Fruit fly (Drosophila melanogaster) whole organism, embryonic: ENCODE data around the gene CG43760.

Experiments used
- Adf1 ChIP-seq: fragments of 200-800 bp; sonication (Bioruptor generic); IDR thresholded peaks from 2 replicates; pipeline ENCODE4 v1.3.6; 2022; ENCODE audit warnings: missing biosample characterization, missing genetic modification characterization
- Atf-2 ChIP-seq: fragments of 200-800 bp; sonication (Bioruptor generic); optimal IDR thresholded peaks from 2 replicates; lab custom pipeline; 2016; ENCODE audit warnings: missing biosample characterization, missing genetic modification characterization
- Bdp1 ChIP-seq: fragments of 200-800 bp; sonication (Bioruptor generic); optimal IDR thresholded peaks from 3 replicates; lab custom pipeline; 2016; ENCODE audit warnings: missing biosample characterization, missing genetic modification characterization
- CG10959 ChIP-seq: fragments of 200-800 bp; sonication (Bioruptor generic); IDR thresholded peaks from 2 replicates; pipeline ENCODE4 v1.3.6; 2022; ENCODE audit warnings: missing biosample characterization, missing genetic modification characterization
- CG11695 ChIP-seq: fragments of 200-800 bp; sonication (Bioruptor generic); IDR thresholded peaks from 3 replicates; pipeline ENCODE4 v1.3.6; 2022; ENCODE audit warnings: missing biosample characterization, missing genetic modification characterization
- CG12155 ChIP-seq: fragments of 200-800 bp; sonication (Bioruptor generic); optimal IDR thresholded peaks from 3 replicates; lab custom pipeline; 2016; ENCODE audit warnings: missing biosample characterization, missing genetic modification characterization
- CG13287 ChIP-seq: fragments of 200-800 bp; sonication (Bioruptor generic); IDR thresholded peaks from 2 replicates; pipeline ENCODE4 v1.3.6; 2022; ENCODE audit warnings: missing biosample characterization, missing genetic modification characterization; ENCODE audit not compliant: partially characterized antibody
- CG13624 ChIP-seq: fragments of 200-800 bp; sonication (Bioruptor generic); optimal IDR thresholded peaks from 2 replicates; lab custom pipeline; 2016; ENCODE audit warnings: missing biosample characterization, missing genetic modification characterization
- CG13775 ChIP-seq: fragments of 200-800 bp; sonication (Bioruptor generic); optimal IDR thresholded peaks from 3 replicates; lab custom pipeline; 2017; ENCODE audit warnings: missing biosample characterization, mild to moderate bottlenecking, missing genetic modification characterization
- CG1602 ChIP-seq: fragments of 200-800 bp; sonication (Bioruptor generic); optimal IDR thresholded peaks from 3 replicates; lab custom pipeline; 2016; ENCODE audit warnings: missing biosample characterization, missing genetic modification characterization
- CG1603 ChIP-seq: fragments of 200-800 bp; sonication (Bioruptor generic); optimal IDR thresholded peaks from 2 replicates; lab custom pipeline; 2019; ENCODE audit warnings: missing biosample characterization, mild to moderate bottlenecking, missing genetic modification characterization, moderate library complexity
- CG16779 ChIP-seq: fragments of 200-800 bp; sonication (Bioruptor generic); IDR thresholded peaks from 2 replicates; pipeline ENCODE4 v1.3.6; 2022; ENCODE audit warnings: missing biosample characterization, missing genetic modification characterization
- CG17802 ChIP-seq: fragments of 200-800 bp; sonication (Bioruptor generic); optimal IDR thresholded peaks from 2 replicates; lab custom pipeline; 2018; ENCODE audit warnings: missing biosample characterization, mild to moderate bottlenecking, missing genetic modification characterization, moderate library complexity
- CG18011 ChIP-seq: fragments of 200-800 bp; sonication (Bioruptor generic); optimal IDR thresholded peaks from 2 replicates; lab custom pipeline; 2017; ENCODE audit warnings: missing biosample characterization, missing genetic modification characterization, mild to moderate bottlenecking, moderate library complexity, missing genotype
- CG18764 ChIP-seq: fragments of 200-800 bp; sonication (Bioruptor generic); optimal IDR thresholded peaks from 3 replicates; lab custom pipeline; 2016; ENCODE audit warnings: missing biosample characterization, missing genetic modification characterization
- CG3065 ChIP-seq: fragments of 200-800 bp; sonication (Bioruptor generic); optimal IDR thresholded peaks from 2 replicates; lab custom pipeline; 2016; ENCODE audit warnings: missing biosample characterization, missing genetic modification characterization
- CG4854 ChIP-seq: fragments of 200-800 bp; sonication (Bioruptor generic); optimal IDR thresholded peaks from 2 replicates; lab custom pipeline; 2016; ENCODE audit warnings: missing biosample characterization, missing genetic modification characterization, inconsistent platforms
- CG8359 ChIP-seq: fragments of 200-800 bp; sonication (Bioruptor generic); optimal IDR thresholded peaks from 2 replicates; lab custom pipeline; 2017; ENCODE audit warnings: missing biosample characterization, mild to moderate bottlenecking, missing genetic modification characterization, borderline replicate concordance
- CG8765 ChIP-seq: fragments of 200-800 bp; sonication (Bioruptor generic); IDR thresholded peaks from 2 replicates; pipeline ENCODE4 v1.3.6; 2022; ENCODE audit warnings: missing biosample characterization, missing genetic modification characterization
- CG8924 ChIP-seq: fragments of 200-800 bp; optimal IDR thresholded peaks from 3 replicates; lab custom pipeline; 2019; ENCODE audit warnings: missing biosample characterization, mild to moderate bottlenecking, missing genetic modification characterization, moderate library complexity
- CG9876 ChIP-seq: fragments of 200-800 bp; sonication (Bioruptor generic); optimal IDR thresholded peaks from 2 replicates; lab custom pipeline; 2016; ENCODE audit warnings: missing biosample characterization, missing genetic modification characterization
- D19A ChIP-seq: fragments of 200-800 bp; optimal IDR thresholded peaks from 3 replicates; lab custom pipeline; 2019; ENCODE audit warnings: missing biosample characterization, mild to moderate bottlenecking, missing genetic modification characterization, moderate library complexity
- Dll ChIP-seq: fragments of 200-800 bp; sonication (Bioruptor generic); IDR thresholded peaks from 4 replicates; pipeline ENCODE4 v1.3.6; 2022; ENCODE audit warnings: missing biosample characterization, missing genetic modification characterization; ENCODE audit not compliant: partially characterized antibody
- Dp ChIP-seq: fragments of 200-800 bp; sonication (Bioruptor generic); optimal IDR thresholded peaks from 2 replicates; lab custom pipeline; 2018; ENCODE audit warnings: missing biosample characterization, mild to moderate bottlenecking, missing genetic modification characterization, moderate library complexity
- Ets97D ChIP-seq: fragments of 200-800 bp; sonication (Bioruptor generic); optimal IDR thresholded peaks from 3 replicates; lab custom pipeline; 2016; ENCODE audit warnings: missing biosample characterization, missing genetic modification characterization
- Fer1 ChIP-seq: fragments of 200-800 bp; sonication (Bioruptor generic); optimal IDR thresholded peaks from 2 replicates; lab custom pipeline; 2017; ENCODE audit warnings: missing biosample characterization, mild to moderate bottlenecking, missing genetic modification characterization
- MESR4 ChIP-seq: fragments of 200-800 bp; sonication (Bioruptor generic); optimal IDR thresholded peaks from 2 replicates; lab custom pipeline; 2018; ENCODE audit warnings: missing biosample characterization, mild to moderate bottlenecking, missing genetic modification characterization, moderate library complexity
- Nf-YB ChIP-seq: fragments of 200-800 bp; sonication (Bioruptor generic); optimal IDR thresholded peaks from 3 replicates; lab custom pipeline; 2019; ENCODE audit warnings: missing biosample characterization, mild to moderate bottlenecking, missing genetic modification characterization, moderate library complexity
- Pdp1 ChIP-seq, 2 experiments: fragments of 200-800 bp; sonication (Bioruptor generic); optimal IDR thresholded peaks; 3 replicates each; lab custom pipeline; 2016; ENCODE audit warnings: missing biosample characterization in 2 of 2, missing genetic modification characterization in 2 of 2, mild to moderate bottlenecking in 1 of 2, moderate library complexity in 1 of 2
- Sox100B ChIP-seq: fragments of 200-800 bp; sonication (Bioruptor generic); optimal IDR thresholded peaks from 3 replicates; lab custom pipeline; 2018; ENCODE audit warnings: missing biosample characterization, mild to moderate bottlenecking, missing genetic modification characterization
- Ssrp ChIP-seq: fragments of 200-800 bp; sonication (Bioruptor generic); optimal IDR thresholded peaks from 2 replicates; lab custom pipeline; 2018; ENCODE audit warnings: missing biosample characterization, mild to moderate bottlenecking, missing genetic modification characterization, moderate library complexity
- Taf1 ChIP-seq: fragments of 200-800 bp; sonication (Bioruptor generic); IDR thresholded peaks from 2 replicates; pipeline ENCODE4 v1.3.6; 2022; ENCODE audit warnings: missing biosample characterization, missing genetic modification characterization
- Vsx1 ChIP-seq: fragments of 200-800 bp; sonication (Bioruptor generic); optimal IDR thresholded peaks from 2 replicates; lab custom pipeline; 2017; ENCODE audit warnings: missing biosample characterization, mild to moderate bottlenecking, missing genetic modification characterization, missing genetic modification reagents
- bsh ChIP-seq, 2 experiments: fragments of 200-800 bp; sonication (Bioruptor generic); optimal IDR thresholded peaks; 2 replicates each; lab custom pipeline; 2017 to 2018; ENCODE audit warnings: mild to moderate bottlenecking in 2 of 2, missing biosample characterization in 2 of 2, missing genetic modification characterization in 2 of 2, moderate library complexity in 1 of 2
- ci ChIP-seq: fragments of 200-800 bp; sonication (Bioruptor generic); IDR thresholded peaks from 3 replicates; pipeline ENCODE4 v1.3.6; 2022; ENCODE audit warnings: missing biosample characterization, missing genetic modification characterization
- dan ChIP-seq: fragments of 200-800 bp; sonication (Bioruptor generic); IDR thresholded peaks from 2 replicates; pipeline ENCODE4 v1.3.6; 2022; ENCODE audit warnings: missing biosample characterization, missing genetic modification characterization
- fd96Cb ChIP-seq: fragments of 200-800 bp; sonication (Bioruptor generic); optimal IDR thresholded peaks from 2 replicates; lab custom pipeline; 2018; ENCODE audit warnings: missing biosample characterization, mild to moderate bottlenecking, missing genetic modification characterization, moderate library complexity
- hb ChIP-seq: fragments of 200-800 bp; sonication (Bioruptor generic); IDR thresholded peaks from 3 replicates; pipeline ENCODE4 v1.3.6; 2022; ENCODE audit warnings: missing biosample characterization, missing genetic modification characterization; ENCODE audit not compliant: partially characterized antibody
- lbe ChIP-seq: fragments of 200-800 bp; sonication (Bioruptor generic); optimal IDR thresholded peaks from 2 replicates; lab custom pipeline; 2016; ENCODE audit warnings: missing biosample characterization, mild to moderate bottlenecking, missing genetic modification characterization
- mirr ChIP-seq: fragments of 200-800 bp; sonication (Bioruptor generic); optimal IDR thresholded peaks from 3 replicates; lab custom pipeline; 2018; ENCODE audit warnings: missing biosample characterization, mild to moderate bottlenecking, missing genetic modification characterization
- mld ChIP-seq: fragments of 200-800 bp; sonication (Bioruptor generic); IDR thresholded peaks from 3 replicates; pipeline ENCODE4 v1.3.6; 2022; ENCODE audit warnings: missing biosample characterization, missing genetic modification characterization; ENCODE audit not compliant: partially characterized antibody
- rib ChIP-seq: fragments of 200-800 bp; sonication (Bioruptor generic); IDR thresholded peaks from 2 replicates; pipeline ENCODE4 v1.3.6; 2022; ENCODE audit warnings: missing biosample characterization, missing genetic modification characterization
- stwl ChIP-seq: fragments of 200-800 bp; sonication (Bioruptor generic); optimal IDR thresholded peaks from 3 replicates; lab custom pipeline; 2018; ENCODE audit warnings: missing biosample characterization, mild to moderate bottlenecking, missing genetic modification characterization, moderate library complexity
- sug ChIP-seq: fragments of 200-800 bp; optimal IDR thresholded peaks from 2 replicates; lab custom pipeline; 2019; ENCODE audit warnings: missing biosample characterization, mild to moderate bottlenecking, missing genetic modification characterization, moderate library complexity
- tio ChIP-seq: fragments of 200-800 bp; sonication (Bioruptor generic); optimal IDR thresholded peaks from 2 replicates; lab custom pipeline; 2017; ENCODE audit warnings: missing biosample characterization, missing genetic modification characterization, inconsistent platforms
- tup ChIP-seq: fragments of 200-800 bp; sonication (Bioruptor generic); optimal IDR thresholded peaks from 2 replicates; lab custom pipeline; 2016; ENCODE audit warnings: missing biosample characterization, mild to moderate bottlenecking, missing genetic modification characterization, moderate library complexity
- unpg ChIP-seq: fragments of 200-800 bp; sonication (Bioruptor generic); optimal IDR thresholded peaks from 3 replicates; lab custom pipeline; 2018; ENCODE audit warnings: missing biosample characterization, mild to moderate bottlenecking, missing genetic modification characterization, moderate library complexity
- zen2 ChIP-seq: fragments of 200-800 bp; sonication (Bioruptor generic); IDR thresholded peaks from 3 replicates; pipeline ENCODE4 v1.3.6; 2022; ENCODE audit warnings: missing biosample characterization, missing genetic modification characterization; ENCODE audit not compliant: partially characterized antibody

CG43760 gene

DNA sequence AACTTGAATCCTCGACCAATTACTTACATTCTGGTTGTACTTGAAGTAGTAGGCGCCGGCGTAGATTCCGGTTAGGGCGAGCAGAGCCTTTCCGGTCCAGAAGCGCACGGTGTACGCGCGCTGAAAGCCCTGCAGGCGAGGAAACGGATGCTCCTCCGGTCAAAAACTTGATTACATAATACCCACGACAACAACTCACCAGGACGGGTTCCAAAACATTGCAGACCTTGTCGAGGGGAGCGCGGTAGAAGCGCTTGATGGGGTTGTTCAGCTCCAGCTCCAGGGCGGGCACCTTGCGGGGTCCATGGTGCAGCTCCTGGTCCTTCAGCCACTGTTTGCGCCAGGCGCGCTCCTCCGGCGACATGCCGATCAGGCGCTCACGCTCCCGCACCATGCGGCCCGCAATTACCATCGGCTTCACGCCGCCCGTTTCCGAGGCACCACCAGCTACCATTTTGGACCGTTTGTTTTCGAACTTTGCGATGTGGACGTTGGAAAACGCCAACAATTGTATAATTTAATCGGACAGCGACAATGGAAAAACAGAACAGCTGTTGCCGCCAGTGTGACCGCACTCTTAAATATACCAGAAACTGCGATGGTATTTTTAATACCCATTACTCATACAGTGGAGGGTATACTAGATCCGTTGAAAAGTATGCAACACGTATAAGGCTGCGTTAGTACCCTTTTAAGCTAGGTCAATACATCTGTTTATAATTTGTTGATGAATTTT lies 26.0 kb downstream of the CG43760 start, which contains the start of gene ND-B17 (continued):
- TF ChIP-seq CG17802 (no peak), Fer1 (GFP tag; lab: Kevin White, UChicago) (no peak), Nf-YB (GFP tag; lab: Kevin White, UChicago) (no peak), CG8924 (tag; lab: Kevin White, UChicago) (peak; percentile 42), CG1602 (peak; percentile 34), CG18764 (GFP tag; lab: Kevin White, UChicago) (no peak), unpg (GFP tag; lab: Kevin White, UChicago) (no peak), dan (GFP tag; lab: Robert Waterston, UW) (no peak), lbe (no peak), hb (GFP tag; lab: Robert Waterston, UW) (no peak), CG11695 (GFP tag; lab: Robert Waterston, UW) (no peak), D19A (tag; lab: Kevin White, UChicago) (no peak), stwl (peak; percentile 35), CG8765 (GFP tag; lab: Robert Waterston, UW) (0 out of 2 replicates have a peak, but pooled peaks have one; percentile 29), CG3065 (no peak), CG9876 (no peak), CG1603 (tag; lab: Kevin White, UChicago) (peak; percentile 72), ci (peak; percentile 82), CG13775 (GFP tag; lab: Kevin White, UChicago) (peak; percentile 1), fd96Cb (tag; lab: Kevin White, UChicago) (no peak), CG4854 (GFP tag; lab: Kevin White, UChicago) (no peak), tup (no peak), Taf1 (GFP tag; lab: Robert Waterston, UW) (no peak), mirr (GFP tag; lab: Kevin White, UChicago) (no peak), Sox100B (GFP tag; lab: Kevin White, UChicago) (no peak), Dp (GFP tag; lab: Kevin White, UChicago) (peak; percentile 18), CG10959 (0 out of 2 replicates have a peak, but pooled peaks have one; percentile 27), CG13287 (GFP tag; lab: Robert Waterston, UW) (peak; percentile 59), Vsx1 (GFP tag; lab: Kevin White, UChicago) (no peak), CG18011 (no peak), Pdp1 (GFP tag; optimal IDR thresholded peaks at IDR 0.05; lab: Kevin White, UChicago) (peak; percentile 48 to 95), zen2 (GFP tag; lab: Robert Waterston, UW) (no peak), bsh (GFP tag; optimal IDR thresholded peaks at IDR 0.05; lab: Kevin White, UChicago) (peak in 1 of 2 experiments; percentile 31), Adf1 (peak; percentile 24; the same call in 1 of the 2 replicates), mld (no peak), Dll (peak; percentile 46; the same call in 1 of the 4 replicates), Atf-2 (GFP tag; lab: Kevin White, UChicago) (peak; percentile 43), Ssrp (no peak), CG13624 (peak; percentile 35), Bdp1 (GFP tag; lab: Kevin White, UChicago) (peak; percentile 6), CG16779 (GFP tag; lab: Robert Waterston, UW) (no peak), sug (peak; percentile 29), CG12155 (GFP tag; lab: Kevin White, UChicago) (peak; percentile 21), tio (GFP tag; lab: Kevin White, UChicago) (no peak), MESR4 (GFP tag; lab: Kevin White, UChicago) (peak; percentile 86), CG8359 (no peak), rib (GFP tag; lab: Robert Waterston, UW) (no peak), Ets97D (peak; percentile 43)
